Fruit fly (Drosophila melanogaster) whole organism, embryonic: Measurements from ENCODE around the gene PIP82.
A peak's percentile ranks its signal among the peaks of the same experiment; 100 is the strongest.

Experiments
- Abd-B ChIP-seq: fragments of 200-800 bp; sonication (Bioruptor generic); optimal IDR thresholded peaks from 2 replicates; lab custom pipeline; 2018; ENCODE audit warnings: missing biosample characterization, mild to moderate bottlenecking, missing genetic modification characterization, moderate library complexity
- CG10209 ChIP-seq: fragments of 200-800 bp; sonication (Bioruptor generic); optimal IDR thresholded peaks from 3 replicates; lab custom pipeline; 2017; ENCODE audit warnings: missing biosample characterization, mild to moderate bottlenecking, missing genetic modification characterization, missing genetic modification reagents
- CG10366 ChIP-seq: fragments of 200-800 bp; sonication (Bioruptor generic); IDR thresholded peaks from 2 replicates; pipeline ENCODE4 v1.3.6; 2022; ENCODE audit warnings: missing biosample characterization, missing genetic modification characterization
- CG11085 ChIP-seq: fragments of 200-800 bp; sonication (Bioruptor generic); IDR thresholded peaks from 2 replicates; pipeline ENCODE4 v1.3.6; 2022; ENCODE audit warnings: missing biosample characterization, missing genetic modification characterization
- CG12236 ChIP-seq: fragments of 200-800 bp; sonication (Bioruptor generic); optimal IDR thresholded peaks from 2 replicates; lab custom pipeline; 2016; ENCODE audit warnings: missing biosample characterization, missing genetic modification characterization
- CG12391 ChIP-seq: fragments of 200-800 bp; sonication (Bioruptor generic); optimal IDR thresholded peaks from 3 replicates; lab custom pipeline; 2018; ENCODE audit warnings: missing biosample characterization, mild to moderate bottlenecking, missing genetic modification characterization, moderate library complexity
- CG12659 ChIP-seq: fragments of 200-800 bp; sonication (Bioruptor generic); optimal IDR thresholded peaks from 3 replicates; lab custom pipeline; 2017; ENCODE audit warnings: mild to moderate bottlenecking, missing biosample characterization, missing genetic modification reagents, missing genetic modification characterization
- CG14710 ChIP-seq: fragments of 200-800 bp; sonication (Bioruptor generic); optimal IDR thresholded peaks from 3 replicates; lab custom pipeline; 2019; ENCODE audit warnings: missing biosample characterization, mild to moderate bottlenecking, missing genetic modification characterization, moderate library complexity
- CG15479 ChIP-seq: fragments of 200-800 bp; sonication (Bioruptor generic); optimal IDR thresholded peaks from 3 replicates; lab custom pipeline; 2019; ENCODE audit warnings: missing biosample characterization, mild to moderate bottlenecking, missing genetic modification characterization, moderate library complexity
- CG18764 ChIP-seq: fragments of 200-800 bp; sonication (Bioruptor generic); optimal IDR thresholded peaks from 3 replicates; lab custom pipeline; 2016; ENCODE audit warnings: missing biosample characterization, missing genetic modification characterization
- CG2678 ChIP-seq: fragments of 200-800 bp; sonication (Bioruptor generic); optimal IDR thresholded peaks from 3 replicates; lab custom pipeline; 2019; ENCODE audit warnings: missing biosample characterization, mild to moderate bottlenecking, missing genetic modification characterization, moderate library complexity
- CG2889 ChIP-seq: fragments of 200-800 bp; sonication (Bioruptor generic); IDR thresholded peaks from 3 replicates; pipeline ENCODE4 v1.3.6; 2022; ENCODE audit warnings: missing biosample characterization, missing genetic modification characterization
- CG32532 ChIP-seq: fragments of 200-800 bp; sonication (Bioruptor generic); IDR thresholded peaks from 2 replicates; pipeline ENCODE4 v1.3.6; 2022; ENCODE audit warnings: missing biosample characterization, missing genetic modification characterization
- CG34224 ChIP-seq: fragments of 200-800 bp; sonication (Bioruptor generic); IDR thresholded peaks from 3 replicates; pipeline ENCODE4 v1.3.6; 2022; ENCODE audit warnings: missing biosample characterization, missing genetic modification characterization; ENCODE audit not compliant: partially characterized antibody
- CG6272 ChIP-seq: fragments of 200-800 bp; sonication (Bioruptor generic); IDR thresholded peaks from 2 replicates; pipeline ENCODE4 v1.3.6; 2022; ENCODE audit warnings: missing biosample characterization, missing genetic modification characterization
- CG8765 ChIP-seq: fragments of 200-800 bp; sonication (Bioruptor generic); IDR thresholded peaks from 2 replicates; pipeline ENCODE4 v1.3.6; 2022; ENCODE audit warnings: missing biosample characterization, missing genetic modification characterization
- Camta ChIP-seq: fragments of 200-800 bp; sonication (Bioruptor generic); optimal IDR thresholded peaks from 2 replicates; lab custom pipeline; 2016; ENCODE audit warnings: missing biosample characterization, missing genetic modification characterization
- CoRest ChIP-seq: fragments of 200-800 bp; sonication (Bioruptor generic); optimal IDR thresholded peaks from 3 replicates; lab custom pipeline; 2018; ENCODE audit warnings: missing biosample characterization, mild to moderate bottlenecking, missing genetic modification characterization, moderate library complexity
- Dek ChIP-seq: fragments of 200-800 bp; sonication (Bioruptor generic); optimal IDR thresholded peaks from 3 replicates; lab custom pipeline; 2019; ENCODE audit warnings: missing biosample characterization, mild to moderate bottlenecking, missing genetic modification characterization, moderate library complexity
- Drgx ChIP-seq: fragments of 200-800 bp; sonication (Bioruptor generic); IDR thresholded peaks from 2 replicates; pipeline ENCODE4 v1.3.6; 2022; ENCODE audit warnings: missing biosample characterization, missing genetic modification characterization
- E2f1 ChIP-seq: fragments of 200-800 bp; sonication (Bioruptor generic); IDR thresholded peaks from 2 replicates; pipeline ENCODE4 v1.3.6; 2022; ENCODE audit warnings: missing biosample characterization, missing genetic modification characterization
- E2f2 ChIP-seq: fragments of 200-800 bp; sonication (Bioruptor generic); IDR thresholded peaks from 2 replicates; pipeline ENCODE4 v1.3.6; 2022; ENCODE audit warnings: missing biosample characterization, missing genetic modification characterization
- Ets97D ChIP-seq: fragments of 200-800 bp; sonication (Bioruptor generic); optimal IDR thresholded peaks from 3 replicates; lab custom pipeline; 2016; ENCODE audit warnings: missing biosample characterization, missing genetic modification characterization
- Hsf ChIP-seq: fragments of 200-800 bp; sonication (Bioruptor generic); optimal IDR thresholded peaks from 3 replicates; lab custom pipeline; 2016; ENCODE audit warnings: missing biosample characterization, missing genetic modification characterization
- Max ChIP-seq: fragments of 200-800 bp; sonication (Bioruptor generic); optimal IDR thresholded peaks from 2 replicates; lab custom pipeline; 2016; ENCODE audit warnings: missing biosample characterization, mild to moderate bottlenecking, missing genetic modification characterization
- Poxn ChIP-seq: fragments of 200-800 bp; sonication (Bioruptor generic); IDR thresholded peaks from 2 replicates; pipeline ENCODE4 v1.3.6; 2022; ENCODE audit warnings: missing biosample characterization, missing genetic modification characterization
- Ssrp ChIP-seq: fragments of 200-800 bp; sonication (Bioruptor generic); optimal IDR thresholded peaks from 2 replicates; lab custom pipeline; 2018; ENCODE audit warnings: missing biosample characterization, mild to moderate bottlenecking, missing genetic modification characterization, moderate library complexity
- Xrp1 ChIP-seq: fragments of 200-800 bp; sonication (Bioruptor generic); IDR thresholded peaks from 2 replicates; pipeline ENCODE4 v1.3.6; 2022; ENCODE audit warnings: missing biosample characterization, missing genetic modification characterization
- ac ChIP-seq: fragments of 200-800 bp; sonication (Bioruptor generic); optimal IDR thresholded peaks from 3 replicates; lab custom pipeline; 2017; ENCODE audit warnings: missing biosample characterization, mild to moderate bottlenecking, missing genetic modification characterization
- ash1 ChIP-seq: fragments of 200-800 bp; sonication (Bioruptor generic); optimal IDR thresholded peaks from 2 replicates; lab custom pipeline; 2018; ENCODE audit warnings: missing biosample characterization, mild to moderate bottlenecking, missing genetic modification characterization
- cad ChIP-seq: fragments of >200 bp; optimal IDR thresholded peaks from 2 replicates; lab custom pipeline; 2017; ENCODE audit warnings: missing biosample characterization, missing genetic modification characterization
- cas ChIP-seq: fragments of 200-800 bp; sonication (Bioruptor generic); IDR thresholded peaks from 2 replicates; pipeline ENCODE4 v1.3.6; 2022; ENCODE audit warnings: missing biosample characterization, missing genetic modification characterization
- caup ChIP-seq: fragments of 200-800 bp; sonication (Bioruptor generic); optimal IDR thresholded peaks from 3 replicates; lab custom pipeline; 2017; ENCODE audit warnings: missing biosample characterization, mild to moderate bottlenecking, missing genetic modification characterization, moderate library complexity; ENCODE audit not compliant: severe bottlenecking
- ci ChIP-seq: fragments of 200-800 bp; sonication (Bioruptor generic); IDR thresholded peaks from 3 replicates; pipeline ENCODE4 v1.3.6; 2022; ENCODE audit warnings: missing biosample characterization, missing genetic modification characterization
- dm ChIP-seq: fragments of 200-800 bp; sonication (Bioruptor generic); optimal IDR thresholded peaks from 3 replicates; lab custom pipeline; 2016; ENCODE audit warnings: missing biosample characterization, missing genetic modification characterization
- fd3F ChIP-seq: fragments of 200-800 bp; sonication (Bioruptor generic); optimal IDR thresholded peaks from 2 replicates; lab custom pipeline; 2018; ENCODE audit warnings: missing biosample characterization, mild to moderate bottlenecking, missing genetic modification characterization, moderate library complexity
- fd64A ChIP-seq: fragments of 200-800 bp; sonication (Bioruptor generic); optimal IDR thresholded peaks from 3 replicates; lab custom pipeline; 2018; ENCODE audit warnings: missing biosample characterization, mild to moderate bottlenecking, missing genetic modification characterization
- gem ChIP-seq: fragments of 200-800 bp; sonication (Bioruptor generic); optimal IDR thresholded peaks from 2 replicates; lab custom pipeline; 2019; ENCODE audit warnings: missing biosample characterization, mild to moderate bottlenecking, missing genetic modification characterization, moderate library complexity
- grau ChIP-seq: fragments of 200-800 bp; optimal IDR thresholded peaks from 3 replicates; lab custom pipeline; 2019; ENCODE audit warnings: missing biosample characterization, mild to moderate bottlenecking, missing genetic modification characterization, moderate library complexity
- gsb-n ChIP-seq: fragments of 200-800 bp; sonication (Bioruptor generic); optimal IDR thresholded peaks from 3 replicates; lab custom pipeline; 2018; ENCODE audit warnings: missing biosample characterization, mild to moderate bottlenecking, missing genetic modification characterization
- ind ChIP-seq: fragments of 200-800 bp; sonication (Bioruptor generic); optimal IDR thresholded peaks from 3 replicates; lab custom pipeline; 2016; ENCODE audit warnings: missing biosample characterization, missing genetic modification characterization
- nau ChIP-seq: fragments of 200-800 bp; sonication (Bioruptor generic); optimal IDR thresholded peaks from 3 replicates; lab custom pipeline; 2017; ENCODE audit warnings: missing biosample characterization, mild to moderate bottlenecking, missing genetic modification characterization, missing genetic modification reagents
- pho ChIP-seq: fragments of 200-800 bp; sonication (Bioruptor generic); optimal IDR thresholded peaks from 2 replicates; lab custom pipeline; 2016; ENCODE audit warnings: missing biosample characterization, missing genetic modification characterization
- pzg ChIP-seq: fragments of 200-800 bp; sonication (Bioruptor generic); optimal IDR thresholded peaks from 3 replicates; lab custom pipeline; 2018; ENCODE audit warnings: missing biosample characterization, mild to moderate bottlenecking, missing genetic modification characterization, moderate library complexity
- salm ChIP-seq: fragments of 200-800 bp; sonication (Bioruptor generic); optimal IDR thresholded peaks from 2 replicates; lab custom pipeline; 2018; ENCODE audit warnings: missing biosample characterization, mild to moderate bottlenecking, missing genetic modification characterization
- sna ChIP-seq: fragments of 200-800 bp; sonication (Bioruptor generic); IDR thresholded peaks from 2 replicates; pipeline ENCODE4 v1.3.6; 2022; ENCODE audit warnings: missing biosample characterization, missing genetic modification characterization; ENCODE audit not compliant: partially characterized antibody
- so ChIP-seq: fragments of 200-800 bp; sonication (Bioruptor generic); IDR thresholded peaks from 3 replicates; pipeline ENCODE4 v1.3.6; 2022; ENCODE audit warnings: missing biosample characterization, missing genetic modification characterization
- wek ChIP-seq: fragments of 200-800 bp; sonication (Bioruptor generic); optimal IDR thresholded peaks from 3 replicates; lab custom pipeline; 2018; ENCODE audit warnings: missing biosample characterization, mild to moderate bottlenecking, missing genetic modification characterization, moderate library complexity
- zen2 ChIP-seq: fragments of 200-800 bp; sonication (Bioruptor generic); IDR thresholded peaks from 3 replicates; pipeline ENCODE4 v1.3.6; 2022; ENCODE audit warnings: missing biosample characterization, missing genetic modification characterization; ENCODE audit not compliant: partially characterized antibody

The PIP82 gene

dm6 chrX:8573744-8574484 is 44.4 kb upstream of the PIP82 start, which contains the start of gene CG12065 (continued):
- no peak for TF ChIP-seq Drgx (GFP tag; lab: Robert Waterston, UW)
- TF ChIP-seq ci (GFP tag; lab: Robert Waterston, UW) = 0 out of 3 replicates have a peak, but pooled peaks have one; percentile 60
- TF ChIP-seq ind (GFP tag; lab: Kevin White, UChicago) = no peak
- TF ChIP-seq E2f1 = no peak
- peak; percentile 94 for TF ChIP-seq pzg
- no peak for TF ChIP-seq CG8765 (GFP tag; lab: Robert Waterston, UW)
- TF ChIP-seq so (GFP tag; lab: Robert Waterston, UW) = peak; percentile 29; the same call in 1 of the 3 replicates
- peak; percentile 49 for TF ChIP-seq grau (tag; lab: Kevin White, UChicago)
- no peak for TF ChIP-seq CG12236 (GFP tag; lab: Kevin White, UChicago)
- no peak for TF ChIP-seq CG18764 (GFP tag; lab: Kevin White, UChicago)
- TF ChIP-seq caup (GFP tag; lab: Kevin White, UChicago) = peak; percentile 57
- no peak for TF ChIP-seq CG11085 (GFP tag; lab: Robert Waterston, UW)
- TF ChIP-seq dm (GFP tag; lab: Kevin White, UChicago) = no peak
- TF ChIP-seq CoRest (tag; lab: Kevin White, UChicago) = peak; percentile 63
- TF ChIP-seq CG15479 (GFP tag; lab: Kevin White, UChicago) = no peak
- TF ChIP-seq pho (GFP tag; lab: Kevin White, UChicago) = no peak
- peak; percentile 68 for TF ChIP-seq salm (tag; lab: Kevin White, UChicago)
- peak; percentile 32 for TF ChIP-seq Abd-B
- no peak for TF ChIP-seq CG12391 (tag; lab: Kevin White, UChicago)
- 0 out of 2 replicates have a peak, but pooled peaks have one; percentile 6 for TF ChIP-seq Xrp1 (GFP tag; lab: Robert Waterston, UW)
- no peak for TF ChIP-seq Ssrp
- TF ChIP-seq fd64A (GFP tag; lab: Kevin White, UChicago) = peak; percentile 80
- no peak for TF ChIP-seq Poxn (GFP tag; lab: Robert Waterston, UW)
- peak; percentile 86 for TF ChIP-seq E2f2 (GFP tag; lab: Robert Waterston, UW)
- TF ChIP-seq Max (GFP tag; lab: Kevin White, UChicago) = no peak
- no peak for TF ChIP-seq Ets97D (GFP tag; lab: Kevin White, UChicago)
- no peak for TF ChIP-seq CG32532 (GFP tag; lab: Robert Waterston, UW)
- TF ChIP-seq sna (GFP tag; lab: Robert Waterston, UW) = no peak
- no peak for TF ChIP-seq zen2 (GFP tag; lab: Robert Waterston, UW)
- peak; percentile 57 for TF ChIP-seq CG2678
- TF ChIP-seq CG10209 (GFP tag; lab: Kevin White, UChicago) = peak; percentile 2
- TF ChIP-seq gsb-n = peak; percentile 80
- TF ChIP-seq CG34224 = peak; percentile 18; the same call in 1 of the 3 replicates
- TF ChIP-seq Dek (tag; lab: Kevin White, UChicago) = peak; percentile 40
- no peak for TF ChIP-seq cas
- TF ChIP-seq ash1 = no peak
- no peak for TF ChIP-seq cad (GFP tag; lab: Kevin White, UChicago)
- no peak for TF ChIP-seq CG6272 (GFP tag; lab: Robert Waterston, UW)
- TF ChIP-seq nau (GFP tag; lab: Kevin White, UChicago) = peak; percentile 10
- peak; percentile 52; the same call in 1 of the 2 replicates for TF ChIP-seq CG10366
- peak; percentile 31 for TF ChIP-seq CG12659 (GFP tag; lab: Kevin White, UChicago)
- TF ChIP-seq Camta (GFP tag; lab: Kevin White, UChicago) = no peak
- peak; percentile 73 for TF ChIP-seq fd3F (GFP tag; lab: Kevin White, UChicago)
- TF ChIP-seq Hsf (GFP tag; lab: Kevin White, UChicago) = no peak
- TF ChIP-seq CG2889 (GFP tag; lab: Robert Waterston, UW) = no peak
- no peak for TF ChIP-seq wek (GFP tag; lab: Kevin White, UChicago)
- TF ChIP-seq CG14710 (tag; lab: Kevin White, UChicago) = peak; percentile 70
- TF ChIP-seq gem (tag; lab: Kevin White, UChicago) = peak; percentile 62
- no peak for TF ChIP-seq ac (GFP tag; lab: Kevin White, UChicago)
